Fruit fly (Drosophila melanogaster) whole organism, wandering third instar larva: ENCODE data around the gene CG10984.

Experiments used
- Abd-B ChIP-seq: fragments of >200 bp; optimal IDR thresholded peaks from 2 replicates; lab custom pipeline; 2017; ENCODE audit warnings: missing biosample characterization, missing genetic modification characterization
- CG32264 ChIP-seq: fragments of 200-800 bp; sonication (Bioruptor generic); optimal IDR thresholded peaks from 2 replicates; lab custom pipeline; 2016; ENCODE audit warnings: missing biosample characterization, missing genetic modification characterization
- CG9705 ChIP-seq: fragments of 200-800 bp; sonication (Bioruptor generic); optimal IDR thresholded peaks from 2 replicates; lab custom pipeline; 2018; ENCODE audit warnings: missing biosample characterization, mild to moderate bottlenecking, missing genetic modification characterization
- Dfd ChIP-seq: fragments of >200 bp; optimal IDR thresholded peaks from 2 replicates; lab custom pipeline; 2017; ENCODE audit warnings: missing biosample characterization, missing genetic modification characterization
- Dif ChIP-seq: fragments of 200-275, 200-300 bp; sonication (Bioruptor generic); optimal IDR thresholded peaks from 2 replicates; lab custom pipeline; 2018; ENCODE audit warnings: missing biosample characterization, missing genetic modification characterization; ENCODE audit not compliant: partially characterized antibody
- GATAd ChIP-seq: sonication (Bioruptor generic); optimal IDR thresholded peaks from 2 replicates; lab custom pipeline; 2016; ENCODE audit warnings: missing biosample characterization, missing genetic modification characterization
- HLH106 ChIP-seq: fragments of 200-800 bp; optimal IDR thresholded peaks from 3 replicates; lab custom pipeline; 2019; ENCODE audit warnings: missing biosample characterization, mild to moderate bottlenecking, missing genetic modification characterization, moderate library complexity
- Hnf4 ChIP-seq: fragments of 200-800 bp; sonication (Bioruptor generic); optimal IDR thresholded peaks from 2 replicates; lab custom pipeline; 2016; ENCODE audit warnings: missing biosample characterization, mild to moderate bottlenecking, missing genetic modification characterization
- Hr78 ChIP-seq: fragments of >200 bp; optimal IDR thresholded peaks from 2 replicates; lab custom pipeline; 2017; ENCODE audit warnings: missing biosample characterization, missing genetic modification characterization
- Hr83 ChIP-seq: fragments of 200-300 bp; sonication (Bioruptor generic); optimal IDR thresholded peaks from 2 replicates; lab custom pipeline; 2016; ENCODE audit warnings: missing biosample characterization, mild to moderate bottlenecking, missing genetic modification characterization, moderate library complexity; ENCODE audit not compliant: poor library complexity, severe bottlenecking
- Jra ChIP-seq: sonication (Bioruptor generic); optimal IDR thresholded peaks from 2 replicates; lab custom pipeline; 2016; ENCODE audit warnings: missing biosample characterization, missing genetic modification characterization
- Myc ChIP-seq: fragments of >200 bp; optimal IDR thresholded peaks from 2 replicates; lab custom pipeline; 2017
- Rel ChIP-seq, 2 experiments: fragments of 200-800 bp; sonication (Bioruptor generic) in 1 of 2; optimal IDR thresholded peaks; 2 replicates in 1 of 2; 3 replicates in 1 of 2; lab custom pipeline; 2016 to 2019; ENCODE audit warnings: mild to moderate bottlenecking in 2 of 2, missing biosample characterization in 2 of 2, missing genetic modification characterization in 2 of 2, moderate library complexity in 1 of 2
- Sp1 ChIP-seq: fragments of 200-800 bp; sonication (Bioruptor generic); optimal IDR thresholded peaks from 3 replicates; lab custom pipeline; 2019; ENCODE audit warnings: missing biosample characterization, mild to moderate bottlenecking, missing genetic modification characterization, moderate library complexity
- br ChIP-seq: fragments of 200-800 bp; sonication (Bioruptor generic); optimal IDR thresholded peaks from 2 replicates; lab custom pipeline; 2016; ENCODE audit warnings: missing biosample characterization, missing genetic modification characterization
- brk ChIP-seq: fragments of 200-800 bp; sonication (Bioruptor generic); optimal IDR thresholded peaks from 2 replicates; lab custom pipeline; 2016; ENCODE audit warnings: missing biosample characterization, mild to moderate bottlenecking, missing genetic modification characterization
- dl ChIP-seq, 2 experiments: fragments of 175-275, 200-275 bp in 1 of 2; fragments of 200-275 bp in 1 of 2; sonication (Bioruptor generic); optimal IDR thresholded peaks; lab custom pipeline; 2018; ENCODE audit warnings: mild to moderate bottlenecking in 2 of 2, missing biosample characterization in 2 of 2, missing genetic modification characterization in 2 of 2, moderate library complexity in 2 of 2; ENCODE audit not compliant: partially characterized antibody in 2 of 2, insufficient read depth in 1 of 2
- dmrt93B ChIP-seq: fragments of 200-800 bp; sonication (Bioruptor generic); optimal IDR thresholded peaks from 2 replicates; lab custom pipeline; 2018; ENCODE audit warnings: missing biosample characterization, mild to moderate bottlenecking, missing genetic modification characterization
- dsf ChIP-seq: sonication (Bioruptor generic); optimal IDR thresholded peaks from 2 replicates; lab custom pipeline; 2016; ENCODE audit warnings: missing biosample characterization, missing genetic modification characterization, borderline replicate concordance
- ey ChIP-seq: fragments of 200-800 bp; sonication (Bioruptor generic); optimal IDR thresholded peaks from 2 replicates; lab custom pipeline; 2016; ENCODE audit warnings: missing biosample characterization, missing genetic modification characterization
- foxo ChIP-seq, 2 experiments: fragments of 200-800 bp; sonication (Bioruptor generic); optimal IDR thresholded peaks; 2 replicates in 1 of 2; 3 replicates in 1 of 2; lab custom pipeline; 2016 to 2017; ENCODE audit warnings: missing biosample characterization in 2 of 2, missing genetic modification characterization in 2 of 2
- fru ChIP-seq: fragments of 200-800 bp; sonication (Bioruptor generic); optimal IDR thresholded peaks from 3 replicates; lab custom pipeline; 2016; ENCODE audit warnings: missing biosample characterization, mild to moderate bottlenecking, missing genetic modification characterization
- h ChIP-seq: fragments of 200-800 bp; sonication (Bioruptor generic); optimal IDR thresholded peaks from 3 replicates; lab custom pipeline; 2016; ENCODE audit warnings: missing biosample characterization, mild to moderate bottlenecking, missing genetic modification characterization
- jim ChIP-seq: fragments of 175-275, 200-325 bp; sonication (Bioruptor generic); optimal IDR thresholded peaks from 2 replicates; lab custom pipeline; 2016; ENCODE audit warnings: missing biosample characterization, mild to moderate bottlenecking, missing genetic modification characterization
- lola ChIP-seq: fragments of >200 bp; optimal IDR thresholded peaks from 2 replicates; lab custom pipeline; 2017; ENCODE audit warnings: missing biosample characterization, missing genetic modification characterization
- rgr ChIP-seq: fragments of 200-800 bp; sonication (Bioruptor generic); optimal IDR thresholded peaks from 3 replicates; lab custom pipeline; 2016; ENCODE audit warnings: missing biosample characterization, mild to moderate bottlenecking, missing genetic modification characterization
- sage ChIP-seq: fragments of 200-800 bp; sonication (Bioruptor generic); optimal IDR thresholded peaks from 2 replicates; lab custom pipeline; 2016; ENCODE audit warnings: missing biosample characterization, mild to moderate bottlenecking, missing genetic modification characterization
- sv ChIP-seq: fragments of 200-800 bp; sonication (Bioruptor generic); optimal IDR thresholded peaks from 3 replicates; lab custom pipeline; 2016; ENCODE audit warnings: missing biosample characterization, missing genetic modification characterization
- tai ChIP-seq: sonication (Bioruptor generic); optimal IDR thresholded peaks from 2 replicates; lab custom pipeline; 2016; ENCODE audit warnings: missing biosample characterization, missing genetic modification characterization
- woc ChIP-seq: sonication (Bioruptor generic); optimal IDR thresholded peaks from 2 replicates; lab custom pipeline; 2016; ENCODE audit warnings: missing biosample characterization, mild to moderate bottlenecking, missing genetic modification characterization

Gene CG10984

DNA sequence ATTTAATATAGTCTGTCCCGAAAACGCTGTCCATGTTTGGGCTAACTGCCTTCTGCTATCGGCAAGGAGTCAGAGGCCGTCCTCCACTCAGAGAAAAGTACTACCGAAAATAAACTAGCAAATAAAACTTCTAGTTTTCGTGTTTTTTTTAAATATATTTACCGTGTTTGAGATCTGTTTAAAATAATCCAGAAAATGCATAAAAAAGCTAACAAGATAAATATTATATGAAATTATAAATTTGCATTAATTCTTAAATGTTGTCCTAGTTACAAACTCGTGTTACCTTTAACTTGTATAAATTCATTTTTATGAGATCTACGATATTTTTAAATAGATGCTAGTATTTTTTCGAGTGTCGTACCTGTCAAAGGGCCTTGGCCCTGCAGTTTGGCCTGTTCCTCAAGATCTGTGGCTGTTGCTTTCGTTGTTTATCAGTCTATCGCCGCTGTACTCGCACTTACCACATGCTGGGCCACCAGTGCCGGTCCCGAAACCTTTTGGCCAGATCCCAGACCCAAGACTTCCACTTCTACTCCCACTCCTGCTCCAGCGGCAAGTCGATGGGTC, 46.4 kb upstream of the CG10984 start:
- TF ChIP-seq dmrt93B (GFP tag; lab: Kevin White, UChicago) (no peak), brk (no peak), Hnf4 (GFP tag; lab: Kevin White, UChicago) (no peak), woc (no peak), dl (GFP tag; optimal IDR thresholded peaks at IDR 0.05; lab: Kevin White, UChicago; ENCODE audit: insufficient read depth in 1 of 2, partially characterized antibody in 2 of 2) (no peak), br (GFP tag; lab: Kevin White, UChicago) (no peak)

DNA sequence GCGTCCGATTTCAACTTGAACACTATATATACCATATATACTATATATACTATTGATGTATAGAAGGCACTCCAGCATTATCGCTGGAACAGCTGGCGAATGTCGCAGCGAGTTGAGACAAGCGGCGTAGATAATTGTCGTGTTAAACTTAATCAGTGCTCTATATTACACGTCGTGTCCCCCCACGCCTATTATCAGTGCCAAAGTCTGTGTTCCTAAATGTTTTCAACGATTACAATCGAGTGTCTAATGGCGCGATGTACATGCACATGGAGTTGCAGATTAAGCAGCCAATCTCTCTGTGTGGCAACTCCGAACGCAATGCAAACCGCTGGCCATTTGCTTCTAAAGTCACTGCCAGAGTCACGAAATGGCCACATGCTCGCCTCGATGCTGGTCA, 45.6 kb upstream of the CG10984 start:
- TF ChIP-seq sage (GFP tag; lab: Kevin White, UChicago) (no peak), GATAd (GFP tag; lab: Kevin White, UChicago) (no peak)

DNA sequence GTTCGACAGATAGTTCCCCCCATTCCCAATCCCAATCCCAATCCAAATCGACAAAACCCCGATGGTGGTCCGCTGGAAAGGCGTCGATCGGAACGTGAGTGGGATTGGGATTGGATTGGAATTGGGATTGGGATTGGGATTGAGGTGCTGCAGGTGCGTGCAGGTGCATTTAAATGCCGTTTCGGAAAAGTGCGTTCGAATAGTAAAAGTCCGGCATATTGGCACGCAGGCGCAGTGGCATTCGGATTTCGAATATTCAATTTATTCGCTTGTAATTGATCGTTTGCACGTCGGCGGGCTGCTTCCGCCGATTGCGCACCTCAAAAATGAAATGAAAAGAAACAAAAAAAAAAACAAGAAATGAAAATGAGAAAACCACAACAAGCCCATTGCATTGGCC, 44.5 kb upstream of the CG10984 start:
- TF ChIP-seq Dfd (no peak), HLH106 (tag; lab: Kevin White, UChicago) (no peak), h (no peak), CG32264 (GFP tag; lab: Kevin White, UChicago) (no peak), CG9705 (no peak), Sp1 (GFP tag; lab: Kevin White, UChicago) (no peak), sage (GFP tag; lab: Kevin White, UChicago) (no peak), Dif (GFP tag; lab: Kevin White, UChicago) (no peak), Rel (GFP tag; optimal IDR thresholded peaks at IDR 0.05; lab: Kevin White, UChicago) (no peak), Rel (tag; optimal IDR thresholded peaks at IDR 0.05; lab: Kevin White, UChicago) (no peak), brk (no peak), jim (GFP tag; lab: Kevin White, UChicago) (no peak)

DNA sequence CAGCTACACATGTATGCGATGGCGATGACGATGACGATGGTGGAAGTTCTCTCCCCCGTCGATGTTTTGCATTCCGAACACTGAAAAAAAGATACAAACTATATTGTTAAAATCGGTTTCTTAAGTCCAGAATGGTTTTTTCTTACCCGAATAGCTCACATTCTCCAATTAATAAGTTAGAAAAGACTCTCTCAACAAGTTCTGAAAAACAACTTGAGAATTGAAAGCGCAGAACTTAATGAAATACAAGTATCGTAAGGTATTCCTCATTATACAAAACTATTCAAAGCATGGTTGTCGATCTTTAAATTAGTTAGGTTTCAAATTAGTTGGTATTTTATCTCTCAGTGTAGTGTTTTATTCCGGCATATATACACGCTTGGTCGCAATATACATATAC, 43.5 kb upstream of the CG10984 start:
- peak; percentile 7 for TF ChIP-seq rgr (GFP tag; lab: Kevin White, UChicago)
- no peak for TF ChIP-seq GATAd (GFP tag; lab: Kevin White, UChicago)
- TF ChIP-seq Hr78 (GFP tag; lab: Kevin White, UChicago), result no peak
- no peak for TF ChIP-seq dsf (GFP tag; lab: Kevin White, UChicago)
- peak; percentile 26 for TF ChIP-seq fru (GFP tag; lab: Kevin White, UChicago)
- peak; percentile 23 for TF ChIP-seq woc
- no peak for TF ChIP-seq sv (GFP tag; lab: Kevin White, UChicago)
- no peak for TF ChIP-seq brk
- peak in 1 of 2 experiments; percentile 36 for TF ChIP-seq foxo (GFP tag; optimal IDR thresholded peaks at IDR 0.05; lab: Kevin White, UChicago)
- TF ChIP-seq Hr83 (GFP tag; lab: Kevin White, UChicago), result no peak
- TF ChIP-seq h, result peak; percentile 18
- no peak for TF ChIP-seq Hnf4 (GFP tag; lab: Kevin White, UChicago)
- no peak for TF ChIP-seq tai (GFP tag; lab: Kevin White, UChicago)
- TF ChIP-seq Abd-B (GFP tag; lab: Kevin White, UChicago), result no peak
- TF ChIP-seq Sp1 (GFP tag; lab: Kevin White, UChicago), result no peak
- TF ChIP-seq ey, result peak; percentile 10
- TF ChIP-seq dl (GFP tag; optimal IDR thresholded peaks at IDR 0.05; lab: Kevin White, UChicago; ENCODE audit: insufficient read depth in 1 of 2, partially characterized antibody in 2 of 2), result no peak

DNA sequence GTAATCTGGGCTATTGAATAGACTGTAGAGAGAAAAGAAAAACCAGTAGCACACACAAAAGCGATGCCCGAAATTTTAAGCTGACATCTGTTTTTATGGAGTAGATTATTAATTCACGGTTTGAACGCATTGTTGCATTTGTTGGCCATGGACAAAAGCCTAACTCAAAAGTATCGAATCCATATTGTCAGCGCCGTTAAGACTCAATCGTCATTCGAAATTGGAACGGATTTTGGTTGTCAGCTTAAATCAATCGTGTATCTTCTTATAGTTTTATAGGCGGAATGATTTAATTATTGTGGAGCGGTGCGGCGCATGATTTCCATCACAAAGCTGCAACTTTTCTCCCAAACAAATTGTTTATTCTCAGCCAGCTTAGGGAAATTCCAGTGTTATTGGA, 38.5 kb upstream of the CG10984 start:
- TF ChIP-seq lola (no peak), Myc (lab: Kevin White, UChicago) (no peak), Rel (GFP tag; optimal IDR thresholded peaks at IDR 0.05; lab: Kevin White, UChicago) (no peak), Rel (tag; optimal IDR thresholded peaks at IDR 0.05; lab: Kevin White, UChicago) (no peak), Jra (GFP tag; lab: Kevin White, UChicago) (no peak), Dfd (no peak), foxo (GFP tag; optimal IDR thresholded peaks at IDR 0.05; lab: Kevin White, UChicago) (no peak), br (GFP tag; lab: Kevin White, UChicago) (no peak), ey (no peak), tai (GFP tag; lab: Kevin White, UChicago) (no peak)
